Fruit fly (Drosophila melanogaster) S2 (cell line): ENCODE measurements around the gene SmydA-3.

Experiments used
- CG8478 ChIP-seq: fragments of >200 bp; optimal IDR thresholded peaks from 2 replicates; lab custom pipeline; 2018
- CTCF ChIP-seq, 2 experiments: fragments of >200 bp; optimal IDR thresholded peaks; 2 replicates each; lab custom pipeline; 2018

DNA sequence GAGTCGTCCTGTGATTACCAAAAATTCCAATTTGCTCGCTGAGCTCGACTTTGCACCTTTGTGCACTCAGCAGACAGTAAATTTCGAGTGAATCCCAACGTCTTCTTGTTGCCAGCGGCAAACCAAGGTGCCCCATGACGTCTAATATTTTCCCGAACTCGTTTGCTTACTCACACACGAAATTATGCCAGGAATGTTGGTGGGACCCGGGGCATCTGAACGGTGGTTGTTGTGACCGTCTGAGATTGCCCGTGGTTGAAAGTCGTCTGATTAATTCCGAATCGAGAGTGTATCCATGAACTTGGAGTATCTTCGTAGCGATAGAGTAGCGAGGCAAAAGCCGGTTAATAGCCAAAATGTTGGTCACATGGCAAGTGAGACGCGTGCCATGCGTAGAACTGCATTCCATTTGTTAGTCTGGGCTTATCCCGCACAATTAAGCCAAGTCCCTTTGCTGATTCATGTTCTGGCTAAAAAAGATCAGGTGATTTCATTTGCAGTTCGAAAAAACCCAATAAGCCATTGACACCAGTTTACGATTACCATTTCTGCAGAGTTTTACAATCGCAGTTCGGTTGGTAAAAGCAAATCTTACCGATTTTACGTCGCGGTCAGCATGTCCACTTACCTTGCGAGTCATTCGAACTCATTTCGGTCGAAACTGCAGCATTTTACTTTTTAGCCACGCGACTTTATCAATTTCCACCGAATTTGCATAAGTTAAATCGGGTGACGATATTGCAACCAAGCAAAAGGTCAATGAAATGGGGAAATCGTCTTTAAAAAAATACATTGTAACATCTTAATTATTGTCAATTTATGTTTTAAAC is 47.8 kb upstream of the SmydA-3 start:
- TF ChIP-seq CG8478 (lab: Kevin White, UChicago) (no peak), CTCF (optimal IDR thresholded peaks at IDR 0.05; lab: Kevin White, UChicago) (no peak)
